Worm (Caenorhabditis elegans): ENCODE measurements around the gene hyl-2.

The hyl-2 gene

DNA sequence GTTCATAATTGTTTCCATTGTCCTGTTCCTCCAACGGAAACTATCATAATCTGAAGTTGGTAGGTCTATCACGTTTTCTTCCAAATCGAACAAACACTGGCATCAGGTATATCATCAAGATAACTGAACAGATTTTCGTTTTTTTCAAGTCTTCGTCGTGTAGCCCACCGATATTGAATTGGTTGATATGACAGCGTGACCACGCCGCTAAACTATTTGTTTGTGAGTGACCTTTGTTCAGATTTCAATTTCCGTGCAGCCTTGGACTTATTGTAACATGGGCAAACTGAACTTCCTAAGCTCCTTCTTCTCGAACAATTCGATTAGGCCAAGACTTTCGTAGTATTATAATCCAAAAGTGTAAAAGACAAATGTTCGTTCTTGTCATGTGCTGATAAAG lies 13.7 kb downstream of the hyl-2 start:
- TF ChIP-seq ceh-91 (GFP tag; IDR thresholded peaks at IDR 0.05) (no peak), D2030.7 (GFP tag; IDR thresholded peaks at IDR 0.05) (no peak), hlh-12 (tag; optimal IDR thresholded peaks at IDR 0.05) (no peak), nhr-179 (tag; optimal IDR thresholded peaks at IDR 0.05) (no peak), aptf-2 (GFP tag; conservative IDR thresholded peaks at IDR 0.05) (no peak)

- TF ChIP-seq ceh-91 (GFP tag; IDR thresholded peaks at IDR 0.05) (no peak), efl-1 (GFP tag; optimal IDR thresholded peaks at IDR 0.05) (no peak), snpc-1.3 (tag; optimal IDR thresholded peaks at IDR 0.05; ENCODE audit: insufficient read depth) (no peak), nhr-179 (tag; optimal IDR thresholded peaks at IDR 0.05) (no peak), ztf-28 (GFP tag; IDR thresholded peaks at IDR 0.05) (no peak), somi-1 (GFP tag; optimal IDR thresholded peaks at IDR 0.05) (no peak), ama-1 (optimal IDR thresholded peaks at IDR 0.05) (no peak), ama-1 (GFP tag; optimal IDR thresholded peaks at IDR 0.05) (no peak), F57A8.1 (GFP tag; optimal IDR thresholded peaks at IDR 0.05) (no peak), ZK185.1 (tag; optimal IDR thresholded peaks at IDR 0.05; ENCODE audit: poor library complexity, severe bottlenecking) (no peak), zfh-2 (GFP tag; conservative IDR thresholded peaks at IDR 0.05) (no peak), atf-7 (tag; optimal IDR thresholded peaks at IDR 0.05) (no peak), cebp-2 (GFP tag; IDR thresholded peaks at IDR 0.05) (no peak), egl-18 (GFP tag; IDR thresholded peaks at IDR 0.05) (no peak), mxl-1 (tag; optimal IDR thresholded peaks at IDR 0.05) (no peak), K12H6.12 (tag; optimal IDR thresholded peaks at IDR 0.05) (no peak), athp-1 (tag; optimal IDR thresholded peaks at IDR 0.05) (no peak), lsy-27 (tag; optimal IDR thresholded peaks at IDR 0.05; ENCODE audit: borderline replicate concordance, insufficient read depth) (no peak), attf-6 (GFP tag; IDR thresholded peaks at IDR 0.05) (no peak), xnd-1 (tag; optimal IDR thresholded peaks at IDR 0.05) (no peak), F55B11.4 (tag; optimal IDR thresholded peaks at IDR 0.05; ENCODE audit: borderline replicate concordance, insufficient read depth) (no peak)
These were observed 16.6 kb downstream of the hyl-2 start, which contains the start of gene K02G10.15 for ce11 chrX:4682616-4683015. Gene K02G10.15 (minus strand): TSS chrX:4682716.

DNA sequence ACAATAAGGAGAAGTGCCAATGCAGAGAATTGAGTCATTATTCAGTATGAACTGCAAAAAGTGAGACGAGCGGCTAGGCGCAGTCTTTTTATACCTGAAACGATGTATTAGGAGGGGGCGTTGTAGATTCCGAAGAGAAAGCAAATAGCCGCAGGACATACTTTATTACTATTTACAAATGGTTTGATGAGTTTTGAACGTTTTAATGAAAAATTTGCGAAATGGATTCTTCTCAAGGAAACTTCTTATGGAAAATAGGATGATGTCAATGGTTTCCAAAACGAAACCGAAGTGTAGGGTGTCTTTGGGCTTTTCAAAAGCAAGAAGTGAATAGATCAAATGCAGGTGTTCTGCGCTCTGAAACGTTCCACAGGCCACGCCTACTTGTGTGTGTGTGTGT lies 21.2 kb downstream of the hyl-2 start, which contains the start of gene flp-11:
Gene flp-11, minus strand, starts transcription at position 101 of the 400 bp plus-strand sequence.
- TF ChIP-seq cebp-1 (GFP tag; IDR thresholded peaks at IDR 0.05) (no peak), cebp-1 (tag; optimal IDR thresholded peaks at IDR 0.05) (no peak), ets-4 (GFP tag; optimal IDR thresholded peaks at IDR 0.05) (no peak), zim-3 (tag; optimal IDR thresholded peaks at IDR 0.05) (no peak), dpff-1 (tag; optimal IDR thresholded peaks at IDR 0.05) (no peak), snpc-1.3 (tag; optimal IDR thresholded peaks at IDR 0.05; ENCODE audit: insufficient read depth) (no peak), lsl-1 (GFP tag; optimal IDR thresholded peaks at IDR 0.05) (no peak), F55B11.4 (tag; optimal IDR thresholded peaks at IDR 0.05; ENCODE audit: borderline replicate concordance, insufficient read depth) (no peak), nfyb-1 (GFP tag; IDR thresholded peaks at IDR 0.05) (no peak)

DNA sequence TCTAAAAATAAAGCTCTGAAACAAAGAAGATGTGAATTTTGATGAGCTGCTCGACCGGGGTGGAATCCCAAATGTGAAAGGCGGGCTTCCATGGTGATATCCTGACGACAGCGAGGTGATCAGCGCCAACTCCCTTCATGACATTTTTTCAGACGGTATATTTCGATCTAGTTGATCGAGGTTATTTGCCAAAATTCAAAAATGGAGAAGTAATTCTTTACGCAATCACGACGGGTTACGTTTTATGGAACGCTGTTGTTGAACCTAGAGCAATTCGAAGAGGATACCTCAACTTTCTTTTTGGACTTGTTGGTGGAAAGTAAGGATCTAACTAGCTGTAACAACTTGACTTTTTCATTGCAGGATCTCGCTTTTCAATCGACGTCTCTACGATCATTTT lies 22.6 kb downstream of the hyl-2 start:
- TF ChIP-seq tbp1 (GFP tag; optimal IDR thresholded peaks at IDR 0.05), result no peak
- TF ChIP-seq nfyb-1 (GFP tag; IDR thresholded peaks at IDR 0.05), result 0 out of 2 replicates have a peak, but pooled peaks have one; percentile 22

ce11 chrX:4673165-4673756 lies 26.0 kb downstream of the hyl-2 start, which contains the start of gene tmem-135:
Gene tmem-135 (plus strand): TSS chrX:4673706.
- no peak for TF ChIP-seq snpc-1.1 (tag; optimal IDR thresholded peaks at IDR 0.05; ENCODE audit: insufficient read depth)
- peak; percentile 6 for TF ChIP-seq nhr-80 (tag; optimal IDR thresholded peaks at IDR 0.05)
